Fruit fly (Drosophila melanogaster): ENCODE results near the gene CG13284.
A peak's percentile ranks its signal among the peaks of the same experiment; 100 is the strongest.

CG13284 gene

dm6 chr2L:16817421-16818101 is 31.0 kb downstream of the CG13284 start (continued):
- TF ChIP-seq corto (GFP tag; optimal IDR thresholded peaks at IDR 0.05), result no peak
- peak; percentile 42; the same call in 1 of the 2 replicates for TF ChIP-seq Atf6 (GFP tag; IDR thresholded peaks at IDR 0.05)
- TF ChIP-seq zfh1 (GFP tag; IDR thresholded peaks at IDR 0.05), result peak; percentile 41; the same call in 1 of the 3 replicates
- TF ChIP-seq CG10366 (GFP tag; IDR thresholded peaks at IDR 0.05), result peak; percentile 30; the same call in 1 of the 2 replicates
- no peak for TF ChIP-seq dati (GFP tag; IDR thresholded peaks at IDR 0.05)
- no peak for TF ChIP-seq bcd (GFP tag; optimal IDR thresholded peaks at IDR 0.05)
- peak; percentile 44 for TF ChIP-seq CG10431 (GFP tag; optimal IDR thresholded peaks at IDR 0.05)
- peak; percentile 91 for TF ChIP-seq Med (GFP tag)
- peak; percentile 36 for TF ChIP-seq BtbVII (GFP tag; optimal IDR thresholded peaks at IDR 0.05)
- peak; percentile 5 for TF ChIP-seq CG8388 (GFP tag; optimal IDR thresholded peaks at IDR 0.05)
- no peak for TF ChIP-seq PHDP (tag; optimal IDR thresholded peaks at IDR 0.05)
- TF ChIP-seq Dref (GFP tag; IDR thresholded peaks at IDR 0.05), result no peak
- TF ChIP-seq MTF-1 (GFP tag; optimal IDR thresholded peaks at IDR 0.05; ENCODE audit: borderline replicate concordance), result no peak
- TF ChIP-seq CG11247 (GFP tag; IDR thresholded peaks at IDR 0.05), result no peak
- TF ChIP-seq maf-S (GFP tag; optimal IDR thresholded peaks at IDR 0.05), result no peak
- peak; percentile 35 for TF ChIP-seq Fer3 (tag; optimal IDR thresholded peaks at IDR 0.05)
- no peak for TF ChIP-seq inv (GFP tag; IDR thresholded peaks at IDR 0.05; ENCODE audit: partially characterized antibody)
- peak; percentile 37 for TF ChIP-seq sug (tag; optimal IDR thresholded peaks at IDR 0.05)
- TF ChIP-seq CoRest (tag; optimal IDR thresholded peaks at IDR 0.05), result peak; percentile 19
- no peak for TF ChIP-seq Sry-δ (GFP tag; optimal IDR thresholded peaks at IDR 0.05)
- no peak for TF ChIP-seq vnd (GFP tag; IDR thresholded peaks at IDR 0.05; ENCODE audit: partially characterized antibody)
- TF ChIP-seq jigr1 (GFP tag; IDR thresholded peaks at IDR 0.05), result no peak
- no peak for TF ChIP-seq Eip74EF (GFP tag; optimal IDR thresholded peaks at IDR 0.05)
- no peak for TF ChIP-seq CG17829 (tag; optimal IDR thresholded peaks at IDR 0.05)
- peak; percentile 61 for TF ChIP-seq lilli (GFP tag; optimal IDR thresholded peaks at IDR 0.05)
- TF ChIP-seq CrebB (tag; optimal IDR thresholded peaks at IDR 0.05), result no peak
- no peak for TF ChIP-seq bigmax (GFP tag; optimal IDR thresholded peaks at IDR 0.05)
- TF ChIP-seq lab (GFP tag; optimal IDR thresholded peaks at IDR 0.05), result peak; percentile 9
- TF ChIP-seq Ptx1 (GFP tag; IDR thresholded peaks at IDR 0.05), result peak; percentile 48
- TF ChIP-seq CG13296 (GFP tag; optimal IDR thresholded peaks at IDR 0.05), result no peak
- TF ChIP-seq Rfx (GFP tag; IDR thresholded peaks at IDR 0.05), result peak; percentile 70
- TF ChIP-seq CG15696 (tag; optimal IDR thresholded peaks at IDR 0.05), result no peak
- no peak for TF ChIP-seq CG10147 (GFP tag; optimal IDR thresholded peaks at IDR 0.05)
- peak; percentile 32; the same call in 1 of the 2 replicates for TF ChIP-seq vvl (GFP tag; IDR thresholded peaks at IDR 0.05)
- TF ChIP-seq Side (GFP tag; optimal IDR thresholded peaks at IDR 0.05), result peak; percentile 22
- peak; percentile 29; the same call in 1 of the 3 replicates for TF ChIP-seq tgo (GFP tag; IDR thresholded peaks at IDR 0.05)
- peak; percentile 43; the same call in 1 of the 2 replicates for TF ChIP-seq CG14441 (GFP tag; IDR thresholded peaks at IDR 0.05)
- peak; percentile 8 for TF ChIP-seq CG9609 (GFP tag; optimal IDR thresholded peaks at IDR 0.05)
- peak; percentile 94 for TF ChIP-seq Ets65A (GFP tag)
- TF ChIP-seq Trl (optimal IDR thresholded peaks at IDR 0.05), result peak; percentile 30 to 37
- TF ChIP-seq Trl (GFP tag; optimal IDR thresholded peaks at IDR 0.05), result no peak
- no peak for TF ChIP-seq CG18764 (GFP tag; optimal IDR thresholded peaks at IDR 0.05)
- no peak for TF ChIP-seq tx (GFP tag; optimal IDR thresholded peaks at IDR 0.05)
- no peak for TF ChIP-seq schlank (tag; optimal IDR thresholded peaks at IDR 0.05)
- TF ChIP-seq CG2678 (tag; optimal IDR thresholded peaks at IDR 0.05), result peak; percentile 27
- no peak for TF ChIP-seq repo (GFP tag; optimal IDR thresholded peaks at IDR 0.05)
- TF ChIP-seq dpn (GFP tag; optimal IDR thresholded peaks at IDR 0.05), result no peak
- TF ChIP-seq stwl (tag; optimal IDR thresholded peaks at IDR 0.05), result no peak
- TF ChIP-seq Hr78 (GFP tag; optimal IDR thresholded peaks at IDR 0.05), result no peak
